Worm (Caenorhabditis elegans) whole organism, midembryonic: ENCODE results near the gene ttr-36.

Experiments
- T22C8.4 ChIP-seq: fragments of 200-800 bp; sonication (Bioruptor generic); IDR thresholded peaks from 2 replicates; pipeline ENCODE4 v1.3.6; 2022; ENCODE audit warnings: missing genetic modification characterization, missing compliant biosample characterization
- cog-1 ChIP-seq: sonication (generic microtip); optimal IDR thresholded peaks from 2 replicates; lab custom pipeline; 2016; ENCODE audit warnings: missing genetic modification characterization, missing compliant biosample characterization
- flt-1 ChIP-seq: fragments of 200-800 bp; sonication (Bioruptor generic); IDR thresholded peaks from 2 replicates; pipeline ENCODE4 v1.3.6; 2022; ENCODE audit warnings: missing genetic modification characterization, missing compliant biosample characterization
- klf-2 ChIP-seq: fragments of 200-800 bp; sonication (Bioruptor generic); conservative IDR thresholded peaks from 2 replicates; pipeline ENCODE4 v1.3.6; 2022; ENCODE audit warnings: missing genetic modification reagents, missing genetic modification characterization, missing compliant biosample characterization
- ref-1 ChIP-seq: fragments of 200-800 bp; sonication (Bioruptor generic); conservative IDR thresholded peaks from 2 replicates; pipeline ENCODE4 v1.3.6; 2022; ENCODE audit warnings: missing genetic modification reagents, missing genetic modification characterization, missing compliant biosample characterization
- tab-1 ChIP-seq: fragments of 200-800 bp; sonication (Bioruptor generic); IDR thresholded peaks from 2 replicates; pipeline ENCODE4 v1.3.6; 2022; ENCODE audit warnings: missing genetic modification characterization, missing compliant biosample characterization
- ztf-23 ChIP-seq: fragments of 200-800 bp; sonication (Bioruptor generic); IDR thresholded peaks from 2 replicates; pipeline ENCODE4 v1.3.6; 2022; ENCODE audit warnings: missing genetic modification reagents, missing genetic modification characterization, missing compliant biosample characterization
- ztf-29 ChIP-seq: fragments of 200-800 bp; sonication (Bioruptor generic); IDR thresholded peaks from 2 replicates; pipeline ENCODE4 v1.3.6; 2022; ENCODE audit warnings: missing genetic modification reagents, missing genetic modification characterization, missing compliant biosample characterization

DNA sequence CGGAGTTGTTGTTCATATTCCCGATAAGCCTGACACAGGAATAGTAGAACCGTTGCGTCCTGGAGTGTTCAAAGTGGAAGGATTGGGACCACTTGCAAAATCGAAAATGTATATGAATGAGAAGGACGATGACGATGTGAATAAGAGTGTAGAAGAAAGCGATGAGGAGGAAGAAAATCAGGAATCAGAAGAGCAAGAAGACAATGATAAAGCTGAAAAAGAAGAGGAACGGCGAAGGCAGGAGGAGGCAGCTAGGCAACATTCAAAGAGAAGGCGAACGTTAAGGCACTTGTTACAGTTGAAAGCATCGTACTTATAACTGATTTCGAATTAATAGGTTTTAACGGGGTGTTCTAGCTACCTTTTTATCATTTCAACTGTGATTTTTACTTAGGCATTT is 32.9 kb downstream of the ttr-36 start:
- no peak for TF ChIP-seq T22C8.4 (GFP tag; lab: Robert Waterston, UW)
- no peak for TF ChIP-seq flt-1 (GFP tag; lab: Robert Waterston, UW)
- TF ChIP-seq ref-1 (GFP tag; lab: Robert Waterston, UW), result no peak
- TF ChIP-seq ztf-29 (GFP tag; lab: Robert Waterston, UW), result no peak
- no peak for TF ChIP-seq cog-1
- TF ChIP-seq tab-1 (GFP tag; lab: Robert Waterston, UW), result no peak
- no peak for TF ChIP-seq ztf-23 (GFP tag; lab: Robert Waterston, UW)
- TF ChIP-seq klf-2 (GFP tag; lab: Robert Waterston, UW), result no peak
